Worm (Caenorhabditis elegans) whole organism, young adult: ENCODE measurements around the gene cks-1.

ENCODE experiments used
- B0035.1 ChIP-seq: sonication (generic microtip); optimal IDR thresholded peaks from 2 replicates; lab custom pipeline; 2016; ENCODE audit warnings: missing genetic modification characterization, mild to moderate bottlenecking, missing compliant biosample characterization, missing genotype, missing genetic modification reagents
- B0336.3 ChIP-seq: fragments of 200-800 bp; sonication (Bioruptor generic); IDR thresholded peaks from 2 replicates; pipeline ENCODE4 v1.3.6; 2022; ENCODE audit warnings: missing genetic modification characterization, missing compliant biosample characterization
- C17E4.6 ChIP-seq: fragments of 200-800 bp; sonication (Bioruptor generic); IDR thresholded peaks from 2 replicates; pipeline ENCODE4 v1.3.6; 2022; ENCODE audit warnings: missing genetic modification reagents, missing genetic modification characterization, missing compliant biosample characterization
- D2030.7 ChIP-seq: fragments of 200-800 bp; sonication (Bioruptor generic); IDR thresholded peaks from 2 replicates; pipeline ENCODE4 v1.3.6; 2022; ENCODE audit warnings: missing genetic modification reagents, missing genetic modification characterization, missing compliant biosample characterization
- F22D6.2 ChIP-seq: sonication (generic microtip); optimal IDR thresholded peaks from 2 replicates; lab custom pipeline; 2016; ENCODE audit warnings: mild to moderate bottlenecking, missing genetic modification characterization, missing compliant biosample characterization
- F33H1.4 ChIP-seq: fragments of 200-800 bp; sonication (Bioruptor generic); IDR thresholded peaks from 2 replicates; pipeline ENCODE4 v1.3.6; 2022; ENCODE audit warnings: missing genetic modification reagents, missing genetic modification characterization, missing compliant biosample characterization
- F37B4.10 ChIP-seq: fragments of 200-800 bp; sonication (Bioruptor generic); IDR thresholded peaks from 2 replicates; pipeline ENCODE4 v1.3.6; 2022; ENCODE audit warnings: missing genetic modification characterization, missing compliant biosample characterization
- F52B5.7 ChIP-seq: sonication (generic microtip); optimal IDR thresholded peaks from 2 replicates; lab custom pipeline; 2016; ENCODE audit warnings: mild to moderate bottlenecking, missing genetic modification characterization, missing compliant biosample characterization
- Y53F4B.3 ChIP-seq: fragments of 200-800 bp; sonication (Bioruptor generic); IDR thresholded peaks from 2 replicates; pipeline ENCODE4 v1.3.6; 2022; ENCODE audit warnings: missing genetic modification reagents, missing genetic modification characterization, missing compliant biosample characterization
- Y53G8AR.9 ChIP-seq: fragments of 200-800 bp; sonication (Bioruptor generic); conservative IDR thresholded peaks from 2 replicates; pipeline ENCODE4 v1.3.6; 2022; ENCODE audit warnings: missing genetic modification reagents, missing genetic modification characterization, missing compliant biosample characterization
- Y56A3A.18 ChIP-seq: fragments of 200-800 bp; sonication (Bioruptor generic); IDR thresholded peaks from 2 replicates; pipeline ENCODE4 v1.3.6; 2022; ENCODE audit warnings: missing genetic modification reagents, missing genetic modification characterization, missing compliant biosample characterization
- Y95B8A.8 ChIP-seq: fragments of 200-800 bp; sonication (Bioruptor generic); IDR thresholded peaks from 2 replicates; pipeline ENCODE4 v1.3.6; 2022; ENCODE audit warnings: missing genetic modification reagents, missing genetic modification characterization, missing compliant biosample characterization
- ZK185.1 ChIP-seq: sonication (generic microtip); optimal IDR thresholded peaks from 2 replicates; lab custom pipeline; 2016; ENCODE audit warnings: mild to moderate bottlenecking, missing genetic modification characterization, missing compliant biosample characterization; ENCODE audit not compliant: poor library complexity, severe bottlenecking
- ama-1 ChIP-seq, 3 experiments: fragments of 150-350 bp in 1 of 3; sonication (generic microtip) in 2 of 3; optimal IDR thresholded peaks; 2 replicates each; lab custom pipeline; 2014 to 2018; ENCODE audit warnings: missing biosample characterization in 2 of 3, missing genetic modification characterization in 2 of 3, missing genetic modification reagents in 2 of 3
- attf-5 ChIP-seq: fragments of 200-800 bp; sonication (Bioruptor generic); optimal IDR thresholded peaks from 2 replicates; lab custom pipeline; 2018; ENCODE audit warnings: mild to moderate bottlenecking, missing genetic modification characterization, missing compliant biosample characterization
- bed-2 ChIP-seq: fragments of 200-800 bp; sonication (Bioruptor generic); IDR thresholded peaks from 2 replicates; pipeline ENCODE4 v1.3.6; 2022; ENCODE audit warnings: missing genetic modification reagents, missing genetic modification characterization, missing compliant biosample characterization
- cebp-1 ChIP-seq, 2 experiments: fragments of 200-800 bp in 1 of 2; sonication (Bioruptor generic) in 1 of 2; sonication (generic microtip) in 1 of 2; IDR thresholded peaks in 1 of 2; optimal IDR thresholded peaks in 1 of 2; 2 replicates each; pipeline versions ENCODE4 v1.3.6 to Lab custom; 2017 to 2022; ENCODE audit warnings: missing compliant biosample characterization in 2 of 2, missing genetic modification characterization in 2 of 2, mild to moderate bottlenecking in 1 of 2, missing genetic modification reagents in 1 of 2, moderate library complexity in 1 of 2
- ceh-91 ChIP-seq: fragments of 200-800 bp; sonication (Bioruptor generic); IDR thresholded peaks from 2 replicates; pipeline ENCODE4 v1.3.6; 2022; ENCODE audit warnings: missing genetic modification reagents, missing genetic modification characterization, missing compliant biosample characterization
- dox-1 ChIP-seq: fragments of 200-800 bp; sonication (Bioruptor generic); IDR thresholded peaks from 2 replicates; pipeline ENCODE4 v1.3.6; 2022; ENCODE audit warnings: missing genetic modification reagents, missing genetic modification characterization, missing compliant biosample characterization
- efl-1 ChIP-seq: fragments of 150-350 bp; optimal IDR thresholded peaks from 2 replicates; lab custom pipeline; 2014; ENCODE audit warnings: missing biosample characterization, missing genetic modification reagents, missing genetic modification characterization
- him-1 ChIP-seq: sonication (generic microtip); optimal IDR thresholded peaks from 2 replicates; lab custom pipeline; 2016; ENCODE audit warnings: missing genotype, missing genetic modification reagents, missing genetic modification characterization, missing compliant biosample characterization
- hmg-1.2 ChIP-seq: fragments of 200-800 bp; sonication (Bioruptor generic); IDR thresholded peaks from 2 replicates; pipeline ENCODE4 v1.3.6; 2022; ENCODE audit warnings: missing genetic modification reagents, missing genetic modification characterization, missing compliant biosample characterization
- lin-26 ChIP-seq: fragments of 200-800 bp; sonication (Bioruptor generic); IDR thresholded peaks from 2 replicates; pipeline ENCODE4 v1.3.6; 2022; ENCODE audit warnings: missing genetic modification reagents, missing genetic modification characterization, missing compliant biosample characterization
- lin-35 ChIP-seq, 3 experiments: fragments of 150-350 bp in 2 of 3; sonication (generic microtip) in 1 of 3; optimal IDR thresholded peaks; 2 replicates each; lab custom pipeline; 2014 to 2018; ENCODE audit warnings: missing biosample characterization in 3 of 3, missing genetic modification characterization in 3 of 3, missing genetic modification reagents in 3 of 3
- lin-40 ChIP-seq: sonication (generic microtip); optimal IDR thresholded peaks from 2 replicates; lab custom pipeline; 2016; ENCODE audit warnings: missing genetic modification characterization, mild to moderate bottlenecking, missing compliant biosample characterization, missing genotype, missing genetic modification reagents
- lin-54 ChIP-seq: fragments of 200-800 bp; sonication (Bioruptor generic); optimal IDR thresholded peaks from 2 replicates; lab custom pipeline; 2018; ENCODE audit warnings: mild to moderate bottlenecking, missing genetic modification characterization, missing compliant biosample characterization
- lsl-1 ChIP-seq: fragments of 200-800 bp; sonication (Bioruptor generic); optimal IDR thresholded peaks from 2 replicates; lab custom pipeline; 2018; ENCODE audit warnings: mild to moderate bottlenecking, missing genetic modification characterization, moderate library complexity, missing compliant biosample characterization
- madf-10 ChIP-seq: sonication (generic microtip); optimal IDR thresholded peaks from 2 replicates; lab custom pipeline; 2016; ENCODE audit warnings: mild to moderate bottlenecking, missing genetic modification characterization, missing compliant biosample characterization
- madf-3 ChIP-seq: fragments of 200-800 bp; sonication (Bioruptor generic); IDR thresholded peaks from 2 replicates; pipeline ENCODE4 v1.3.6; 2022; ENCODE audit warnings: missing genetic modification reagents, missing genetic modification characterization, missing compliant biosample characterization
- madf-6 ChIP-seq: fragments of 200-800 bp; sonication (Bioruptor generic); IDR thresholded peaks from 2 replicates; pipeline ENCODE4 v1.3.6; 2022; ENCODE audit warnings: missing genetic modification reagents, missing genetic modification characterization, missing compliant biosample characterization
- madf-8 ChIP-seq: fragments of 200-800 bp; sonication (Bioruptor generic); conservative IDR thresholded peaks from 2 replicates; pipeline ENCODE4 v1.3.6; 2022; ENCODE audit warnings: missing genetic modification reagents, missing genetic modification characterization, missing compliant biosample characterization
- mcd-1 ChIP-seq: fragments of 200-800 bp; sonication (Bioruptor generic); IDR thresholded peaks from 2 replicates; pipeline ENCODE4 v1.3.6; 2022; ENCODE audit warnings: missing genetic modification reagents, missing genetic modification characterization, missing compliant biosample characterization
- mel-28 ChIP-seq: sonication (generic microtip); optimal IDR thresholded peaks from 2 replicates; lab custom pipeline; 2016; ENCODE audit warnings: borderline replicate concordance, mild to moderate bottlenecking, missing genetic modification characterization, missing compliant biosample characterization
- nfya-1 ChIP-seq: sonication (generic microtip); optimal IDR thresholded peaks from 2 replicates; lab custom pipeline; 2017; ENCODE audit warnings: antibody characterized with exemption, missing compliant biosample characterization, missing genetic modification characterization, borderline replicate concordance; ENCODE audit not compliant: insufficient read depth
- nfya-2 ChIP-seq: fragments of 200-800 bp; sonication (Bioruptor generic); IDR thresholded peaks from 2 replicates; pipeline ENCODE4 v1.3.6; 2022; ENCODE audit warnings: missing genetic modification reagents, missing genetic modification characterization, missing compliant biosample characterization
- nhr-179 ChIP-seq: sonication (generic microtip); optimal IDR thresholded peaks from 2 replicates; lab custom pipeline; 2016; ENCODE audit warnings: mild to moderate bottlenecking, missing genetic modification characterization, missing compliant biosample characterization
- nhr-80 ChIP-seq: sonication (generic microtip); optimal IDR thresholded peaks from 2 replicates; lab custom pipeline; 2016; ENCODE audit warnings: missing genetic modification characterization, missing compliant biosample characterization
- pbrm-1 ChIP-seq: fragments of 200-800 bp; sonication (Bioruptor generic); IDR thresholded peaks from 2 replicates; pipeline ENCODE4 v1.3.6; 2022; ENCODE audit warnings: missing genetic modification reagents, missing genetic modification characterization, missing compliant biosample characterization
- rcor-1 ChIP-seq: fragments of 200-800 bp; sonication (Bioruptor generic); IDR thresholded peaks from 2 replicates; pipeline ENCODE4 v1.3.6; 2022; ENCODE audit warnings: missing genetic modification reagents, missing genetic modification characterization, missing compliant biosample characterization
- snpc-1.3 ChIP-seq: sonication (generic microtip); optimal IDR thresholded peaks from 2 replicates; lab custom pipeline; 2017; ENCODE audit warnings: missing genetic modification characterization, mild to moderate bottlenecking, missing compliant biosample characterization, antibody characterized with exemption, moderate library complexity, missing genotype, missing genetic modification reagents; ENCODE audit not compliant: insufficient read depth
- snpc-4 ChIP-seq, 5 experiments: fragments of 150-350 bp in 1 of 5; sonication (generic microtip) in 4 of 5; optimal IDR thresholded peaks; 2 replicates each; lab custom pipeline; 2014 to 2018; ENCODE audit warnings: missing genetic modification characterization in 5 of 5, missing biosample characterization in 3 of 5, antibody characterized with exemption in 2 of 5, mild to moderate bottlenecking in 2 of 5, missing compliant biosample characterization in 2 of 5, missing genotype in 2 of 5, moderate library complexity in 2 of 5, missing genetic modification reagents in 1 of 5
- tbp1 ChIP-seq: fragments of 200-800 bp; sonication (Bioruptor generic); optimal IDR thresholded peaks from 2 replicates; lab custom pipeline; 2018; ENCODE audit warnings: mild to moderate bottlenecking, missing genetic modification characterization, missing compliant biosample characterization
- unc-130 ChIP-seq: sonication (generic microtip); optimal IDR thresholded peaks from 2 replicates; lab custom pipeline; 2016; ENCODE audit warnings: missing genetic modification reagents, missing genetic modification characterization, missing compliant biosample characterization
- xnd-1 ChIP-seq: sonication (generic microtip); optimal IDR thresholded peaks from 2 replicates; lab custom pipeline; 2016; ENCODE audit warnings: missing genotype, missing genetic modification reagents, missing genetic modification characterization, missing compliant biosample characterization
- ztf-25 ChIP-seq: fragments of 200-800 bp; sonication (Bioruptor generic); IDR thresholded peaks from 2 replicates; pipeline ENCODE4 v1.3.6; 2022; ENCODE audit warnings: missing genetic modification reagents, missing genetic modification characterization, missing compliant biosample characterization

Gene cks-1

ce11 chrIV:8510534-8510933, 3.2 kb upstream of the cks-1 start, which contains the start of gene tag-77:
Gene tag-77, minus strand, starts transcription at chrIV:8510548.
- TF ChIP-seq unc-130 (no peak), nfya-1 (tag; lab: Kevin White, UChicago) (no peak), cebp-1 (GFP tag; IDR thresholded peaks at IDR 0.05; lab: Robert Waterston, UW) (no peak), cebp-1 (tag; optimal IDR thresholded peaks at IDR 0.05; lab: Kevin White, UChicago) (peak; percentile 60), madf-10 (no peak), C17E4.6 (GFP tag; lab: Robert Waterston, UW) (no peak), B0336.3 (GFP tag; lab: Robert Waterston, UW) (0 out of 2 replicates have a peak, but pooled peaks have one; percentile 21), bed-2 (no peak), F37B4.10 (GFP tag; lab: Robert Waterston, UW) (no peak), ztf-25 (GFP tag; lab: Robert Waterston, UW) (no peak), pbrm-1 (GFP tag; lab: Robert Waterston, UW) (no peak), D2030.7 (GFP tag; lab: Robert Waterston, UW) (no peak), madf-8 (GFP tag; lab: Robert Waterston, UW) (no peak), F22D6.2 (no peak), mcd-1 (GFP tag; lab: Robert Waterston, UW) (no peak), dox-1 (GFP tag; lab: Robert Waterston, UW) (no peak), snpc-4 (GFP tag; optimal IDR thresholded peaks at IDR 0.05; lab: Kevin White, UChicago) (no peak), snpc-4 (tag; optimal IDR thresholded peaks at IDR 0.05; lab: Kevin White, UChicago) (peak in 1 of 4 experiments; percentile 17), Y53F4B.3 (no peak), nfya-2 (GFP tag; lab: Robert Waterston, UW) (no peak), Y53G8AR.9 (no peak), B0035.1 (tag; lab: Kevin White, UChicago) (no peak), nhr-80 (tag; lab: Kevin White, UChicago) (no peak), lin-26 (GFP tag; lab: Robert Waterston, UW) (0 out of 2 replicates have a peak, but pooled peaks have one; percentile 50), attf-5 (GFP tag; lab: Kevin White, UChicago) (no peak), ZK185.1 (tag; lab: Kevin White, UChicago) (no peak), ama-1 (optimal IDR thresholded peaks at IDR 0.05; lab: Kevin White, UChicago) (no peak), ama-1 (GFP tag; optimal IDR thresholded peaks at IDR 0.05; lab: Kevin White, UChicago) (no peak), madf-6 (0 out of 2 replicates have a peak, but pooled peaks have one; percentile 31)

DNA sequence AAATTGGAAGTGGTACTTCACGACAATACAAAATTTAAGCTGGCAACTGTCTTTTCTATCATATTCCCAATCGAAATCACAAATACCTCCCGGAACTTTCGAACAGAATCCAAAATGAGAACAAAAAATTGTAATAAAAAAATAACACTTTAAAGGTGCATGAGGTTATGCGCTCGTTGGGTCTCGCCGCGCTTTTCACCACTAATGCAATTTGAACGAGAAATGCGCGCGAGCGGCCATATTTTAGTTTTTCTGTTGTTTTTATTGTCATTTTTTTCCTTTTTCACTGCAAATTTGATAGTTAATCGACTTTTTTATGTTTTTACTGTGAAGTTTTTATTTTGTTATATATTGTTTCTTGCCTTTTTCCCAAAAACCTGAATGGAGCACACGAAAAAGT, 2.7 kb upstream of the cks-1 start, which contains the start of gene mes-6:
TSS of gene mes-6 (plus strand) at position 229 of the 400 bp plus-strand sequence.
- TF ChIP-seq xnd-1 (tag; lab: Kevin White, UChicago) (peak; percentile 59), unc-130 (peak; percentile 38), lin-35 (GFP tag; optimal IDR thresholded peaks at IDR 0.05; lab: Kevin White, UChicago) (peak in 2 of 3 experiments; percentile 44 to 75), lin-54 (GFP tag; lab: Kevin White, UChicago) (peak; percentile 75), ZK185.1 (tag; lab: Kevin White, UChicago) (peak; percentile 53), Y95B8A.8 (GFP tag; lab: Robert Waterston, UW) (peak; percentile 28; the same call in 1 of the 2 replicates), lsl-1 (GFP tag; lab: Kevin White, UChicago) (peak; percentile 72), lin-40 (tag; lab: Kevin White, UChicago) (no peak), ceh-91 (GFP tag; lab: Robert Waterston, UW) (peak; percentile 85), efl-1 (GFP tag; lab: Kevin White, UChicago) (peak; percentile 92), Y56A3A.18 (GFP tag; lab: Robert Waterston, UW) (no peak), madf-8 (GFP tag; lab: Robert Waterston, UW) (peak; percentile 73), madf-3 (GFP tag; lab: Robert Waterston, UW) (no peak), snpc-1.3 (tag; lab: Kevin White, UChicago) (peak; percentile 55), F33H1.4 (peak; percentile 92), Y53F4B.3 (no peak), dox-1 (GFP tag; lab: Robert Waterston, UW) (peak; percentile 51), mel-28 (tag; lab: Kevin White, UChicago) (no peak), nhr-179 (tag; lab: Kevin White, UChicago) (no peak), F52B5.7 (no peak), tbp1 (GFP tag; lab: Kevin White, UChicago) (peak; percentile 20), rcor-1 (GFP tag; lab: Robert Waterston, UW) (0 out of 2 replicates have a peak, but pooled peaks have one; percentile 5), him-1 (tag; lab: Kevin White, UChicago) (no peak), hmg-1.2 (GFP tag; lab: Robert Waterston, UW) (peak; percentile 39; the same call in 1 of the 2 replicates), D2030.7 (GFP tag; lab: Robert Waterston, UW) (peak; percentile 70)
